Worm (Caenorhabditis elegans) whole organism, young adult: ENCODE measurements around the gene srd-29.

Experiments used
- C06A6.2 ChIP-seq: fragments of 200-800 bp; sonication (Bioruptor generic); conservative IDR thresholded peaks from 2 replicates; pipeline ENCODE4 v1.3.6; 2022; ENCODE audit warnings: missing genetic modification characterization, missing compliant biosample characterization
- F10E7.11 ChIP-seq: sonication (generic microtip); optimal IDR thresholded peaks from 2 replicates; lab custom pipeline; 2017; ENCODE audit warnings: mild to moderate bottlenecking, missing genetic modification characterization, moderate library complexity, missing compliant biosample characterization
- F22D6.2 ChIP-seq: sonication (generic microtip); optimal IDR thresholded peaks from 2 replicates; lab custom pipeline; 2016; ENCODE audit warnings: mild to moderate bottlenecking, missing genetic modification characterization, missing compliant biosample characterization
- F23B12.7 ChIP-seq: sonication (generic microtip); optimal IDR thresholded peaks from 2 replicates; lab custom pipeline; 2017; ENCODE audit warnings: missing genetic modification characterization, mild to moderate bottlenecking, missing compliant biosample characterization, antibody characterized with exemption, moderate library complexity; ENCODE audit not compliant: insufficient read depth
- F39B2.1 ChIP-seq: fragments of 200-800 bp; sonication (Bioruptor generic); IDR thresholded peaks from 2 replicates; pipeline ENCODE4 v1.3.6; 2022; ENCODE audit warnings: missing genetic modification reagents, missing genetic modification characterization, missing compliant biosample characterization
- F52B5.7 ChIP-seq: sonication (generic microtip); optimal IDR thresholded peaks from 2 replicates; lab custom pipeline; 2016; ENCODE audit warnings: mild to moderate bottlenecking, missing genetic modification characterization, missing compliant biosample characterization
- F57C9.4 ChIP-seq: sonication (generic microtip); optimal IDR thresholded peaks from 2 replicates; lab custom pipeline; 2017; ENCODE audit warnings: mild to moderate bottlenecking, missing genetic modification characterization, missing compliant biosample characterization
- Y95B8A.8 ChIP-seq: fragments of 200-800 bp; sonication (Bioruptor generic); IDR thresholded peaks from 2 replicates; pipeline ENCODE4 v1.3.6; 2022; ENCODE audit warnings: missing genetic modification reagents, missing genetic modification characterization, missing compliant biosample characterization
- aptf-2 ChIP-seq: fragments of 200-800 bp; sonication (Bioruptor generic); conservative IDR thresholded peaks from 2 replicates; pipeline ENCODE4 v1.3.6; 2022; ENCODE audit warnings: missing genetic modification reagents, missing genetic modification characterization, missing compliant biosample characterization
- attf-5 ChIP-seq: fragments of 200-800 bp; sonication (Bioruptor generic); optimal IDR thresholded peaks from 2 replicates; lab custom pipeline; 2018; ENCODE audit warnings: mild to moderate bottlenecking, missing genetic modification characterization, missing compliant biosample characterization
- bed-2 ChIP-seq: fragments of 200-800 bp; sonication (Bioruptor generic); IDR thresholded peaks from 2 replicates; pipeline ENCODE4 v1.3.6; 2022; ENCODE audit warnings: missing genetic modification reagents, missing genetic modification characterization, missing compliant biosample characterization
- ccch-3 ChIP-seq: fragments of 200-800 bp; sonication (Bioruptor generic); optimal IDR thresholded peaks from 2 replicates; lab custom pipeline; 2018; ENCODE audit warnings: mild to moderate bottlenecking, missing genetic modification characterization, missing compliant biosample characterization
- cebp-1 ChIP-seq, 2 experiments: fragments of 200-800 bp in 1 of 2; sonication (Bioruptor generic) in 1 of 2; sonication (generic microtip) in 1 of 2; IDR thresholded peaks in 1 of 2; optimal IDR thresholded peaks in 1 of 2; 2 replicates each; pipeline versions ENCODE4 v1.3.6 to Lab custom; 2017 to 2022; ENCODE audit warnings: missing compliant biosample characterization in 2 of 2, missing genetic modification characterization in 2 of 2, mild to moderate bottlenecking in 1 of 2, missing genetic modification reagents in 1 of 2, moderate library complexity in 1 of 2
- cebp-2 ChIP-seq: fragments of 200-800 bp; sonication (Bioruptor generic); IDR thresholded peaks from 2 replicates; pipeline ENCODE4 v1.3.6; 2022; ENCODE audit warnings: missing genetic modification characterization, missing compliant biosample characterization
- ceh-91 ChIP-seq: fragments of 200-800 bp; sonication (Bioruptor generic); IDR thresholded peaks from 2 replicates; pipeline ENCODE4 v1.3.6; 2022; ENCODE audit warnings: missing genetic modification reagents, missing genetic modification characterization, missing compliant biosample characterization
- dox-1 ChIP-seq: fragments of 200-800 bp; sonication (Bioruptor generic); IDR thresholded peaks from 2 replicates; pipeline ENCODE4 v1.3.6; 2022; ENCODE audit warnings: missing genetic modification reagents, missing genetic modification characterization, missing compliant biosample characterization
- efl-1 ChIP-seq: fragments of 150-350 bp; optimal IDR thresholded peaks from 2 replicates; lab custom pipeline; 2014; ENCODE audit warnings: missing biosample characterization, missing genetic modification reagents, missing genetic modification characterization
- egl-44 ChIP-seq: fragments of 200-800 bp; sonication (Bioruptor generic); IDR thresholded peaks from 2 replicates; pipeline ENCODE4 v1.3.6; 2022; ENCODE audit warnings: missing genetic modification reagents, missing genetic modification characterization, missing compliant biosample characterization
- egrh-3 ChIP-seq: fragments of 200-800 bp; sonication (Bioruptor generic); IDR thresholded peaks from 2 replicates; pipeline ENCODE4 v1.3.6; 2022; ENCODE audit warnings: missing genetic modification reagents, missing genetic modification characterization, missing compliant biosample characterization
- hlh-12 ChIP-seq: sonication (generic microtip); optimal IDR thresholded peaks from 2 replicates; lab custom pipeline; 2016; ENCODE audit warnings: missing genetic modification characterization, missing compliant biosample characterization
- hmg-1.2 ChIP-seq: fragments of 200-800 bp; sonication (Bioruptor generic); IDR thresholded peaks from 2 replicates; pipeline ENCODE4 v1.3.6; 2022; ENCODE audit warnings: missing genetic modification reagents, missing genetic modification characterization, missing compliant biosample characterization
- lin-35 ChIP-seq, 3 experiments: fragments of 150-350 bp in 2 of 3; sonication (generic microtip) in 1 of 3; optimal IDR thresholded peaks; 2 replicates each; lab custom pipeline; 2014 to 2018; ENCODE audit warnings: missing biosample characterization in 3 of 3, missing genetic modification characterization in 3 of 3, missing genetic modification reagents in 3 of 3
- lin-54 ChIP-seq: fragments of 200-800 bp; sonication (Bioruptor generic); optimal IDR thresholded peaks from 2 replicates; lab custom pipeline; 2018; ENCODE audit warnings: mild to moderate bottlenecking, missing genetic modification characterization, missing compliant biosample characterization
- lsl-1 ChIP-seq: fragments of 200-800 bp; sonication (Bioruptor generic); optimal IDR thresholded peaks from 2 replicates; lab custom pipeline; 2018; ENCODE audit warnings: mild to moderate bottlenecking, missing genetic modification characterization, moderate library complexity, missing compliant biosample characterization
- madf-6 ChIP-seq: fragments of 200-800 bp; sonication (Bioruptor generic); IDR thresholded peaks from 2 replicates; pipeline ENCODE4 v1.3.6; 2022; ENCODE audit warnings: missing genetic modification reagents, missing genetic modification characterization, missing compliant biosample characterization
- mcd-1 ChIP-seq: fragments of 200-800 bp; sonication (Bioruptor generic); IDR thresholded peaks from 2 replicates; pipeline ENCODE4 v1.3.6; 2022; ENCODE audit warnings: missing genetic modification reagents, missing genetic modification characterization, missing compliant biosample characterization
- nfyb-1 ChIP-seq: fragments of 200-800 bp; sonication (Bioruptor generic); IDR thresholded peaks from 2 replicates; pipeline ENCODE4 v1.3.6; 2022; ENCODE audit warnings: missing genetic modification reagents, missing genetic modification characterization, missing compliant biosample characterization
- nhr-179 ChIP-seq: sonication (generic microtip); optimal IDR thresholded peaks from 2 replicates; lab custom pipeline; 2016; ENCODE audit warnings: mild to moderate bottlenecking, missing genetic modification characterization, missing compliant biosample characterization
- rpc-1 ChIP-seq, 2 experiments: fragments of 150-350 bp in 1 of 2; sonication (generic microtip) in 1 of 2; optimal IDR thresholded peaks; 2 replicates each; lab custom pipeline; 2014 to 2018; ENCODE audit warnings: missing biosample characterization in 1 of 2, missing genetic modification characterization in 1 of 2, missing genetic modification reagents in 1 of 2, missing genotype in 1 of 2
- snpc-1.1 ChIP-seq: sonication (generic microtip); optimal IDR thresholded peaks from 2 replicates; lab custom pipeline; 2017; ENCODE audit warnings: missing genetic modification characterization, mild to moderate bottlenecking, missing compliant biosample characterization, antibody characterized with exemption, moderate library complexity, missing genotype, missing genetic modification reagents; ENCODE audit not compliant: insufficient read depth
- snpc-1.3 ChIP-seq: sonication (generic microtip); optimal IDR thresholded peaks from 2 replicates; lab custom pipeline; 2017; ENCODE audit warnings: missing genetic modification characterization, mild to moderate bottlenecking, missing compliant biosample characterization, antibody characterized with exemption, moderate library complexity, missing genotype, missing genetic modification reagents; ENCODE audit not compliant: insufficient read depth
- snpc-3.4 ChIP-seq: sonication (generic microtip); optimal IDR thresholded peaks from 2 replicates; lab custom pipeline; 2017; ENCODE audit warnings: missing genetic modification characterization, mild to moderate bottlenecking, missing compliant biosample characterization, antibody characterized with exemption, moderate library complexity, missing genotype, missing genetic modification reagents
- snpc-4 ChIP-seq, 5 experiments: fragments of 150-350 bp in 1 of 5; sonication (generic microtip) in 4 of 5; optimal IDR thresholded peaks; 2 replicates each; lab custom pipeline; 2014 to 2018; ENCODE audit warnings: missing genetic modification characterization in 5 of 5, missing biosample characterization in 3 of 5, antibody characterized with exemption in 2 of 5, mild to moderate bottlenecking in 2 of 5, missing compliant biosample characterization in 2 of 5, missing genotype in 2 of 5, moderate library complexity in 2 of 5, missing genetic modification reagents in 1 of 5
- sptf-2 ChIP-seq: fragments of 200-800 bp; sonication (Bioruptor generic); optimal IDR thresholded peaks from 2 replicates; lab custom pipeline; 2018; ENCODE audit warnings: mild to moderate bottlenecking, missing genetic modification characterization, missing compliant biosample characterization
- tlf-1 ChIP-seq: fragments of 200-800 bp; sonication (Bioruptor generic); optimal IDR thresholded peaks from 2 replicates; lab custom pipeline; 2018; ENCODE audit warnings: mild to moderate bottlenecking, missing genetic modification characterization, missing compliant biosample characterization
- zim-3 ChIP-seq: sonication (generic microtip); optimal IDR thresholded peaks from 2 replicates; lab custom pipeline; 2017; ENCODE audit warnings: mild to moderate bottlenecking, missing genetic modification characterization, moderate library complexity, missing compliant biosample characterization
- ztf-18 ChIP-seq: sonication (generic microtip); optimal IDR thresholded peaks from 2 replicates; lab custom pipeline; 2016; ENCODE audit warnings: missing genotype, mild to moderate bottlenecking, missing genetic modification characterization, missing compliant biosample characterization

srd-29 gene

ce11 chrV:7635469-7635868, at the start of gene srd-29:
TSS of gene srd-29 (plus strand) at chrV:7635769.
- TF ChIP-seq ccch-3 (GFP tag; lab: Kevin White, UChicago): no peak
- TF ChIP-seq Y95B8A.8 (GFP tag; lab: Robert Waterston, UW): no peak
- no peak for TF ChIP-seq C06A6.2 (GFP tag; lab: Robert Waterston, UW)
- TF ChIP-seq tlf-1 (GFP tag; lab: Kevin White, UChicago): no peak
- no peak for TF ChIP-seq F10E7.11
- TF ChIP-seq cebp-2 (GFP tag; lab: Robert Waterston, UW): no peak
- no peak for TF ChIP-seq F52B5.7 (tag; lab: Kevin White, UChicago)
- TF ChIP-seq aptf-2 (GFP tag; lab: Robert Waterston, UW): no peak

- TF ChIP-seq rpc-1 (optimal IDR thresholded peaks at IDR 0.05; lab: Kevin White, UChicago): no peak
- TF ChIP-seq rpc-1 (tag; optimal IDR thresholded peaks at IDR 0.05; lab: Kevin White, UChicago): no peak
- TF ChIP-seq snpc-4 (GFP tag; optimal IDR thresholded peaks at IDR 0.05; lab: Kevin White, UChicago): no peak
- peak in 3 of 4 experiments; percentile 12 to 34 (median 18) for TF ChIP-seq snpc-4 (tag; optimal IDR thresholded peaks at IDR 0.05; lab: Kevin White, UChicago)
- TF ChIP-seq lsl-1 (GFP tag; lab: Kevin White, UChicago): peak; percentile 28
- peak; percentile 29 for TF ChIP-seq ztf-18 (tag; lab: Kevin White, UChicago)
- TF ChIP-seq zim-3 (tag; lab: Kevin White, UChicago): no peak
- peak; percentile 98 for TF ChIP-seq hmg-1.2
- TF ChIP-seq bed-2 (GFP tag; lab: Robert Waterston, UW): no peak
- TF ChIP-seq lin-54 (GFP tag; lab: Kevin White, UChicago): peak; percentile 30
- peak; percentile 12 for TF ChIP-seq snpc-1.1 (tag; lab: Kevin White, UChicago)
- TF ChIP-seq hlh-12: no peak
- TF ChIP-seq madf-6 (GFP tag; lab: Robert Waterston, UW): peak; percentile 60
- peak; percentile 95 for TF ChIP-seq mcd-1
- TF ChIP-seq lin-35 (GFP tag; optimal IDR thresholded peaks at IDR 0.05; lab: Kevin White, UChicago): peak in 1 of 3 experiments; percentile 50
- TF ChIP-seq snpc-1.3 (tag; lab: Kevin White, UChicago): peak; percentile 60
- TF ChIP-seq snpc-3.4 (tag; lab: Kevin White, UChicago): peak; percentile 35
- 0 out of 2 replicates have a peak, but pooled peaks have one; percentile 27 for TF ChIP-seq dox-1
- TF ChIP-seq attf-5 (GFP tag; lab: Kevin White, UChicago): peak; percentile 91
- TF ChIP-seq F23B12.7 (tag; lab: Kevin White, UChicago): peak; percentile 45
Measured at ce11 chrV:7587637-7588036, 47.9 kb upstream of the srd-29 start, which contains the start of the genes F19F10.11 and C50E3.5. TSS of gene F19F10.11 (minus strand) at chrV:7587704. TSS of gene C50E3.5 (plus strand) at chrV:7587996.

- TF ChIP-seq F22D6.2 (tag; lab: Kevin White, UChicago) (no peak), ccch-3 (GFP tag; lab: Kevin White, UChicago) (no peak), madf-6 (GFP tag; lab: Robert Waterston, UW) (no peak), ceh-91 (no peak), egl-44 (GFP tag; lab: Robert Waterston, UW) (no peak), F39B2.1 (GFP tag; lab: Robert Waterston, UW) (no peak), efl-1 (GFP tag; lab: Kevin White, UChicago) (no peak), egrh-3 (no peak), F57C9.4 (tag; lab: Kevin White, UChicago) (no peak), lin-54 (GFP tag; lab: Kevin White, UChicago) (no peak), hlh-12 (no peak), nfyb-1 (no peak), sptf-2 (GFP tag; lab: Kevin White, UChicago) (no peak), nhr-179 (no peak), cebp-1 (GFP tag; IDR thresholded peaks at IDR 0.05; lab: Robert Waterston, UW) (no peak), cebp-1 (tag; optimal IDR thresholded peaks at IDR 0.05; lab: Kevin White, UChicago) (no peak)
Measured at ce11 chrV:7590454-7590853, 45.1 kb upstream of the srd-29 start, which contains the start of gene C50E3.6. TSS of gene C50E3.6 (minus strand) at chrV:7590554.
